Worm (Caenorhabditis elegans): ENCODE data around the gene spp-30.

Gene spp-30

DNA sequence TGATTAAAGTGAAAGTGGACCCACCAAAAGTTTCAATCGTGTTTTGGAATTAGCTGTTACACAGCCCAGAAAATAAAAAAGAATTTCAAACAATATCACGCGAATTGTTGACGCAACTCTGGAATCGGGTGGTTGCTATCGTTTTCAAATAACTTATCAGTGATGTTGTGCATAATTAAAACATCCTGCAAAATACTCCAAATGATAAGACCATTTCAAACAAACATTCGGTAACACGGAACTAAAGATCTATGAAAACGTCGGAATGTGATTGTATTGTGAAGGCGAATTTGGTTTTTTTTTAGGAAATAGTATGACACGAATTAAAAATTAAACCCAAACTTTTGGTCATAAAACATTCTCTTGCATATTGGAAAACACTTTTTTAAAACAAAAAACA is at the start of gene spp-30:
Gene spp-30 (minus strand): TSS at position 101 of the 400 bp plus-strand sequence.
- TF ChIP-seq dao-5 (tag; optimal IDR thresholded peaks at IDR 0.05) (no peak), him-1 (tag; optimal IDR thresholded peaks at IDR 0.05) (no peak), W03F9.2 (tag; optimal IDR thresholded peaks at IDR 0.05) (no peak)

DNA sequence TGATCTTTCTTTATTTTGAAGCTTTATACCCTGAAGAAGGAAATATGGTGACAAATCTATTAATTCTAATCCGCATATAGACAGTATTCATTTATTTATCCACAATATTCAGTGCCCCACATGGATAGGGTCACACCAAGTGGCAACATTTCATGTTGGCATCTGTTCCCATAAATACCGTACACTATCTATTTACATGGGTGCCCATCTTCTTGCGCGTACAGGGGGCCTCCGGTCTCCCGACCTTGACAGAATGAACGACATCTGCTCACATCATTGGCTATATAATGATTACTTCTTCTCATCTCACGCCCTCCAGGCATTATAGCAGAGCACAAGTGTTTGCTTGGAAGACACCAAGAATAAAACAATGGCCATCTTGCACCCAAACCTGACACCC is 47.1 kb upstream of the spp-30 start:
- no peak for TF ChIP-seq dao-5 (tag; optimal IDR thresholded peaks at IDR 0.05)
- no peak for TF ChIP-seq him-1 (tag; optimal IDR thresholded peaks at IDR 0.05)
- TF ChIP-seq W03F9.2 (tag; optimal IDR thresholded peaks at IDR 0.05) = no peak

DNA sequence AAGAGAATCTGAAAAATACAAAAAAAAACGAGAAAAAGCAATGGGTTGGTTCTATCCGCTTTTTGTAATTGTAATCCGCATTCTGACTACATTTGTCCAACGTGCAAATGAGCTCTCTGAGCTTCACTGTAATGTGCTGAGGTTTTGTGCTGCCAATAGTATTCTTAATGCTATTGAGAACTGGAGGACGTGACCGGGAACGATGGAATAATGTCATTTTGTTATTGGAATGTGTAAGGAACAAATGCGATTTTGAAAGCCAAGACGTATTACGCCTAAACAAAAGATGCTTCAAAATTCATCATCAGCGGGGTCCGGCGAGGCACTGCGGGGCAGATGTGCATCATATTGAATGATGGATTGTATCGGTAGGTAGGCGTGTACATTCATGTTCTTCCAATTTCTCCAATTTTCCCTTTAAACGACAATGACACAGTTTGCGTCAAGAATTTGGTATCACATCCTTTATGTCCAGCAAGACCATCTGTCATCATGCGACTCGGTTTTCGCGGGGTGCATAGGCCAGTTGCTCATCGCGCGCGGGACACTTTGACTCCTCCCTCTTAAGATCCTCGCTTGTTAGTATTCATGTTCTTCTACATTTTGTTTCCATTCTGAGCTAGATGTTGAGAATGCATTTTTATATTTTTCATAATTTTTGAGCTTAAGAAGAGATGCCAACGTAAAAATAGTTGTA is 44.7 kb upstream of the spp-30 start:
- no peak for TF ChIP-seq W03F9.2 (tag; optimal IDR thresholded peaks at IDR 0.05)
- no peak for TF ChIP-seq dao-5 (tag; optimal IDR thresholded peaks at IDR 0.05)
- TF ChIP-seq him-1 (tag; optimal IDR thresholded peaks at IDR 0.05) = no peak

DNA sequence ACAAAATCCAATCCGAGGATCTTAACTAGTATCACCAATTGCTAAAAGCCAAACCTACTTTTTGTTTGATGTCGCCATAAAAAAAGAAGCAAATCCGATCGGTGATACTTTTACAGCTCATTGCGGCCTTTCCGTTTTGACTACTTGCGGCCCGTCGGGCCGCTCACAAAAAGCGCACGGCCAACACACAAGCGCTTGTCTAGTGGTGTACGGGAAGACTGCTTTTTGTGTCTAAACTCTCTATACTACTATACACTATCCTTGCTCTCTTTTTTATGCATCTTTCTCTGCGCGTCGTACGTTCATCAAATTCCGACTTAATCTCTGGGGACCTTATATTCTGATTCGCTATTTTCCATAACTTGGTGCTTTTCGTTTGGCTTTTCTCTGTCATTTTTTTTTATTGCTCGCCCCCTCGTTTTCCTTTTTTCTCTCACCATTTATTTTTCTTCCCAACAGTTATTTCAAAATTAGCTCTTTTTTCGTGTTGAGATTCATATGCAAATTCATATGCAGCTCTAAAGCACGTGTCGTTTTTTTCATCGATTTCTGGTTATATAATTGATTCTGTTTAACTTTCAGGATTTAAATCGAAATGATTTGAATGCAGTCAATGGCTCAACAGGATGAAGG is 38.2 kb upstream of the spp-30 start, which contains the start of gene noca-2:
Gene noca-2 (plus strand): TSS at position 583 of the 633 bp plus-strand sequence.
- no peak for TF ChIP-seq W03F9.2 (tag; optimal IDR thresholded peaks at IDR 0.05)
- TF ChIP-seq dao-5 (tag; optimal IDR thresholded peaks at IDR 0.05) = no peak
- TF ChIP-seq him-1 (tag; optimal IDR thresholded peaks at IDR 0.05) = no peak

DNA sequence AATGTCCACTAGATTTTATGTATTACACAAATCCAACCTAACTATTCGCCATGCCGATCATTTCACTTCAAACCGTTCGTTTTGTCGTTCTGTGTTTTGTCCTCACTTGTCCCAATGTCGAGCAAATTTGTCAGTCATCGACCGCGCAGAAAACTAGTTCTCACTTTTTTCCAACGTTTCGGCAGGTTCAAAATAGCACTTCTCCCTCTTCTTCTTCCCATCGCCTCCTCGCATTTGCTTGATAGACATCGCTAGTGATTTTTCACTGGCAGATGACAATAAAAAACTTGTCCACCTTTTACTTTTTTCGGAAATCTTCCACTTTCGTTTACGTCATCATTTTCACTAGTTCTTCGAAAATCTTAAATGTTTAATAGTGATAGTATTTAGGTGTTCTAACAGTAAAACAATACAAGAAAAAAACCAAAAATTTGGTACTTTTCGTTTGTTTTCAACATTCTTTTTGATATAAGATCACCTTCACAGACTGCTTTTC is 37.1 kb upstream of the spp-30 start:
- TF ChIP-seq him-1 (tag; optimal IDR thresholded peaks at IDR 0.05) (no peak), W03F9.2 (tag; optimal IDR thresholded peaks at IDR 0.05) (no peak), dao-5 (tag; optimal IDR thresholded peaks at IDR 0.05) (no peak)

DNA sequence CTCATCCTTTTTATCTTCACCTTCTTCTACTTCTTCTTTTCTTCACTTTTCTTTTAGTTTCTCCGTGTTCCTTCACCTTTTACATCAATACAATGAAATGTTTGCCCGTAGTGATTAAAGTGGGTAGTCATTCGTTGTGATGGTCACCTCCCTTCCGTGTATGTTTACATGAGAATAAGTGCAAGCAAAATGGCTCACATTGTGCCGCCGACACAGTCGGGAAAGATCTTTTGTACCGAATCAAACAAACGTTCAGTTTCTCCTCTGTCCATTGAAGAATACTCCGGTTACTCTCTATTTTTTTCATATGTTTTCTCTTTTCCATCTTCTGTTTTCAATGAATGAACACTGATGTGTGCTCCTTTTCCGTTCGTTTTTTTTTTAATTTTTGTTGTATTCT is 35.7 kb upstream of the spp-30 start:
- no peak for TF ChIP-seq dao-5 (tag; optimal IDR thresholded peaks at IDR 0.05)
- no peak for TF ChIP-seq W03F9.2 (tag; optimal IDR thresholded peaks at IDR 0.05)
- TF ChIP-seq him-1 (tag; optimal IDR thresholded peaks at IDR 0.05) = no peak

DNA sequence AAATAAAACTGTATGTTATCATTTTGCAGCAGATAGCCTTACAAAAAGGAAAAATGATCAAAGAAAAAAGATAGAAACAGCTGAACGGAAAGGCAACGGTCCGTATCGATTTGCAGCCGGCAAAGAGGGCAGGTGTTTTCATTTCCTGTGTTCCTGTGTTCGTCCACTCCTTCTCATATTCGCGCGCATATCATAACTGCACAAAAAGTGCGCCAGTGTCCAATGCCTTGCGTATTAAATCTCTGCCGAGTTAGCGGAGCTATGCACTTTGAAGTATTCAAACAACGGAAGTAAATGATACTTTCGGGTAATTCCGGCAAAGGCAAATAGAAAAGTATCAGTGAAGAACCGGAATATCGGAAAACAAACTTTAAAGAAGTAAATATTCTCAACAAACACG is 34.1 kb upstream of the spp-30 start:
- no peak for TF ChIP-seq dao-5 (tag; optimal IDR thresholded peaks at IDR 0.05)
- TF ChIP-seq him-1 (tag; optimal IDR thresholded peaks at IDR 0.05) = no peak

DNA sequence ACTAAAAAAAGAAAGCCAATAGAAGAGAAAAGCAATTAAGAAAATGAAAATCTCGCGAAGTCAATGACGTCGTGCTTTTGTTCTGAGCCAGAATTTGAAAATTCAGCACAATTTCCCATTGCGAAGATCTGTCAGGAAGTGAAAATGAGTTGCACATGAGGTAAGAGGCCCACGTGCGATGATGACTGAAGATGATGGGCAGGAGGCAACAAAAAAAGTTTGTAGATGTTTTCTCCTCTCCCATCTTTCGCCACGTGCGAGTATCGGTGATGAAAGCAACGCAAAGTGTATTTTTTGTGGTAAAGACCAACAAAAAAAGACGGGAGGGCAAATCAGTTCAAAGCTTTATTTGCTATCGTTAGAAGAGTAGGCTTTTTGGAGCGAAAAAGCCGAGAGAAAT is 33.6 kb upstream of the spp-30 start:
- TF ChIP-seq dao-5 (tag; optimal IDR thresholded peaks at IDR 0.05) (no peak), him-1 (tag; optimal IDR thresholded peaks at IDR 0.05) (no peak), W03F9.2 (tag; optimal IDR thresholded peaks at IDR 0.05) (no peak)

DNA sequence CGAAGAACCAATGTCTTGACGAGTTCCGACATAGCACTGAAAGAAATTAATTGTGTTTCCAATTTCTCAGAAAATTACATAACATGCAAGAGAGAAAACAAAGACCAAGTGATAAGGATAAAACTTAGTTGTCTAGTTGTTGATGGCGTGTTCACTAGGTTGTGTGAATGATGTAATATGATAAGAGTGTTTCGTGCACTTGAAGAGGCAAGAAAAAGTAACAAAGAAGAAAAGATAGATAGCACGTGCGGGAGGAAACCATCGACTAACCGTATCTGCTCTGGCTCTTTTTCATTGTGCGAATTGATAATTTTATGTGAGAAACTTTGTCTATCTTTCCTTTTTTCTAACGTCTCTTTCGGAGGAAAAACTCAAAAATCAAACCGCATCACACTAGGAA is 33.1 kb upstream of the spp-30 start, which contains the start of gene sfxn-1.5:
Gene sfxn-1.5 (minus strand): TSS at position 36 of the 400 bp plus-strand sequence.
- TF ChIP-seq dao-5 (tag; optimal IDR thresholded peaks at IDR 0.05) (no peak), him-1 (tag; optimal IDR thresholded peaks at IDR 0.05) (no peak), W03F9.2 (tag; optimal IDR thresholded peaks at IDR 0.05) (no peak)

DNA sequence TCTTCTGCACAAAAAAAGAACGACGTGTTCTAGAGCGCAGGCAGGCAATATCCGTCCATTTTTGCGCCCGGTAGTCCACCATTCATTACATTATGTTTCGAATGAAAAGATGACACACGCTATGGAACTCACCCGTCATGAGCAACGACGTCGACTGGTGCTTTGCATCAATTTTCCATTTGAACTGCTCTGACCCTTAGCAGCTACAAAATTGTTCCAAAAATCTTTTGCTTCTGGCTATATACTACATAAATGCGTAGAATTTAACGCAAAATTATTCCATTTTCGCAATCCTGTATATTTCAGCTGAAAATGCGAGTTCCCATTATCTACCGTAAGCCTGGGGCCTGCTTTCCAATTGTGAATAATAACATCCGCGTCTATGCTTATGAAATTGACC is 29.9 kb upstream of the spp-30 start, which contains the start of gene T04F8.3:
Gene T04F8.3 (plus strand): TSS at position 301 of the 400 bp plus-strand sequence.
- TF ChIP-seq W03F9.2 (tag; optimal IDR thresholded peaks at IDR 0.05) (no peak), him-1 (tag; optimal IDR thresholded peaks at IDR 0.05) (no peak), dao-5 (tag; optimal IDR thresholded peaks at IDR 0.05) (no peak)

DNA sequence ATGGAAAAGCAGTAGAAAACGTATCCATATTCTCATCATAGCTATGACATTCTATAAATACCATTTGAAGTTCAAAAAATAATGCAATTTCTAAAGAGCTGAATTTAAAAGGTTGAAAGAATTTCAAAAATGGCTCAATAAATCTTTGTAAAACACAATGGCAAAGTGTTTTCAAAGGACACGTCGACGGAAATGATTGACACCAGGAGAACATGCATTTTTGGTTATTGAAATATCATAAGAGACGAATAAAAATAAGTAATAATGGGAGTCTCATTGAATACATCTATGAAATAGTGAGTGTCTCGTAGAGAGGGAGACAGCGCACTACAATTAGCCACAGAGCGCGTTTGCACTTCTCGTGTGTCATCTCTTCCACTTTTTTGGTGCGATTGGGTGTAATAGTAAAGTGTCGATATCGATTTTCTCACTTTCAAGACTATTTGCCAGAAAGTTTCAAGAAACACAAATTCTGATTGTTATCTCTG is 28.1 kb upstream of the spp-30 start, which contains the start of gene T04F8.2:
Gene T04F8.2 (minus strand): TSS at position 51 of the 488 bp plus-strand sequence.
- no peak for TF ChIP-seq him-1 (tag; optimal IDR thresholded peaks at IDR 0.05)
- TF ChIP-seq dao-5 (tag; optimal IDR thresholded peaks at IDR 0.05) = no peak
- peak; percentile 65 for TF ChIP-seq W03F9.2 (tag; optimal IDR thresholded peaks at IDR 0.05)

DNA sequence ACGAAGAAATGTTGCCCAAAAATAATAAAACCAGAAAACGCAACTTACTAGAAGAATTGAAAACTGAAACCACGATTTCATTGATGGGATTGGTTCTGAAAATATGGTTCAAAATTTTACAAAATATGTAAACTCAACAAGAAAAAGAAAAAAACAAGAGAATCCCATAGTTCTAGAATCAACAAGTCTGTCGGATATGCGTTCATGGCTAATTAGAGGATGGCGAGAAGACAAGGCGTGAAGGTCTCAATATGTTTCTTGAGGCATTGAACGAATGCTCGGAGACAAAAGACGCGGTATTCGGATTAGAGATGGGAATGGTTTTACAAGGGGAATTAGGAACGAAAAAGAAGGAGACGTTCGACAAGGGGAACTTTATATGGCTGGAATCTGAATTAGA is 22.3 kb upstream of the spp-30 start, which contains the start of gene cutl-11:
Gene cutl-11 (minus strand): TSS at position 101 of the 400 bp plus-strand sequence.
- no peak for TF ChIP-seq dao-5 (tag; optimal IDR thresholded peaks at IDR 0.05)
- no peak for TF ChIP-seq W03F9.2 (tag; optimal IDR thresholded peaks at IDR 0.05)
- TF ChIP-seq him-1 (tag; optimal IDR thresholded peaks at IDR 0.05) = no peak

DNA sequence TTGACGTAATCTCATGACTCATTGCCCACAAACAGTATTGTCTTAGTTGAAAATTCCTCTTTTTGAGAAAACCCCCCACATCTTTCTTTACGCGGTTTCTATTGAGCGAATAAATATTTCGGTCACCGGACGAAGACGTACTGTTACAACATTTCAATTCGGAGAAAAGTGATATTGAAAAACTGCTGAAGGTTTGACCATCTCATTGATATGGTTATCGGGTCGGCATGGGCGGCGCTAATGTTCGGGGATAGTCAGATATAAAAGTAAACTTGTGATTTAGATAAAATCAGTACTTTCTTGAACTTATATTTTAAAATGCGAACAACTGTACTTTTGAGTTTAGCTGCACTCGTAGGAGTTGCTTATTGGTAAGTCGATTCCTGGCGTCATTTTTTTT is 18.7 kb upstream of the spp-30 start, which contains the start of gene T04F8.8:
Gene T04F8.8 (plus strand): TSS at position 301 of the 400 bp plus-strand sequence.
- TF ChIP-seq W03F9.2 (tag; optimal IDR thresholded peaks at IDR 0.05) = no peak

DNA sequence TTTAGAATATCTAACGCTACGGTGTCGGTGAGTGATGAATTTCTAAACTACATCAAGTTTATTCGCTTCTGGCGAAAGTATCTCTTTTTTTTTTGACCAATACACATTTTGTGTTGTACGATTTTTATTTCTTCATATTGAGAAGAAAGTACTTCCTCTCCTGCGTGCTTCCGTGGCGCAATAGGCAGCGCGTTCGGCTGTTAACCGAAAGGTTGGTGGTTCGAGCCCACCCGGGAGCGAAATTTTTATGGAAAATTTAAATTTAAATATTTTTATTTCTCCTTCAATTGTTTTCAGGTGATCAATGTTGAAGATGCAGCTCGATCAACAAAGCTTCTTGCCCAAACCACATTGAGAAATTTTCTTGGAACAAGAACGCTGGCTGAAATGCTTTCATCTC is 17.0 kb upstream of the spp-30 start:
- no peak for TF ChIP-seq dao-5 (tag; optimal IDR thresholded peaks at IDR 0.05)
- no peak for TF ChIP-seq W03F9.2 (tag; optimal IDR thresholded peaks at IDR 0.05)
- TF ChIP-seq him-1 (tag; optimal IDR thresholded peaks at IDR 0.05) = no peak

Measured in whole organism, L4/young adult.